Fruit fly (Drosophila melanogaster) whole organism, embryonic: ENCODE data around the gene CG32944.
A peak's percentile ranks its signal among the peaks of the same experiment; 100 is the strongest.

Source experiments
- Adf1 ChIP-seq: fragments of 200-800 bp; sonication (Bioruptor generic); IDR thresholded peaks from 2 replicates; pipeline ENCODE4 v1.3.6; 2022; ENCODE audit warnings: missing biosample characterization, missing genetic modification characterization
- Asciz ChIP-seq: fragments of 200-800 bp; sonication (Bioruptor generic); optimal IDR thresholded peaks from 2 replicates; lab custom pipeline; 2017; ENCODE audit warnings: missing biosample characterization, mild to moderate bottlenecking, missing genetic modification characterization, missing genetic modification reagents
- Atf6 ChIP-seq: fragments of 200-800 bp; sonication (Bioruptor generic); IDR thresholded peaks from 2 replicates; pipeline ENCODE4 v1.3.6; 2022; ENCODE audit warnings: missing biosample characterization, missing genetic modification characterization
- BEAF-32 ChIP-seq: fragments of 200-800 bp; sonication (Bioruptor generic); optimal IDR thresholded peaks from 3 replicates; lab custom pipeline; 2017; ENCODE audit warnings: missing biosample characterization, missing genetic modification characterization, mild to moderate bottlenecking, moderate library complexity, missing genetic modification reagents
- CG13287 ChIP-seq: fragments of 200-800 bp; sonication (Bioruptor generic); IDR thresholded peaks from 2 replicates; pipeline ENCODE4 v1.3.6; 2022; ENCODE audit warnings: missing biosample characterization, missing genetic modification characterization; ENCODE audit not compliant: partially characterized antibody
- CG14014 ChIP-seq: fragments of 200-800 bp; sonication (Bioruptor generic); IDR thresholded peaks from 2 replicates; pipeline ENCODE4 v1.3.6; 2022; ENCODE audit warnings: missing biosample characterization, missing genetic modification characterization
- CG17385 ChIP-seq: fragments of 200-800 bp; sonication (Bioruptor generic); optimal IDR thresholded peaks from 3 replicates; lab custom pipeline; 2018; ENCODE audit warnings: missing biosample characterization, mild to moderate bottlenecking, missing genetic modification characterization
- CG17568 ChIP-seq: fragments of 200-800 bp; sonication (Bioruptor generic); optimal IDR thresholded peaks from 2 replicates; lab custom pipeline; 2018; ENCODE audit warnings: missing biosample characterization, mild to moderate bottlenecking, missing genetic modification characterization, moderate library complexity
- CG2712 ChIP-seq: fragments of 200-800 bp; optimal IDR thresholded peaks from 3 replicates; lab custom pipeline; 2019; ENCODE audit warnings: missing biosample characterization, mild to moderate bottlenecking, missing genetic modification characterization, moderate library complexity
- CG30020 ChIP-seq: fragments of 200-800 bp; optimal IDR thresholded peaks from 2 replicates; lab custom pipeline; 2019; ENCODE audit warnings: missing biosample characterization, mild to moderate bottlenecking, missing genetic modification characterization, moderate library complexity
- CG3407 ChIP-seq: fragments of 200-800 bp; sonication (Bioruptor generic); optimal IDR thresholded peaks from 2 replicates; lab custom pipeline; 2018; ENCODE audit warnings: missing biosample characterization, mild to moderate bottlenecking, missing genetic modification characterization
- CG34376 ChIP-seq: fragments of 200-800 bp; sonication (Bioruptor generic); optimal IDR thresholded peaks from 2 replicates; lab custom pipeline; 2018; ENCODE audit warnings: missing biosample characterization, mild to moderate bottlenecking, missing genetic modification characterization
- CG3726 ChIP-seq: fragments of 200-800 bp; sonication (Bioruptor generic); IDR thresholded peaks from 3 replicates; pipeline ENCODE4, ENCODE4 v1.3.6; 2022; ENCODE audit warnings: missing biosample characterization, missing genetic modification characterization
- CG3847 ChIP-seq: fragments of 200-800 bp; sonication (Bioruptor generic); IDR thresholded peaks from 2 replicates; pipeline ENCODE4 v1.3.6; 2022; ENCODE audit warnings: missing biosample characterization, missing genetic modification characterization
- CG4617 ChIP-seq: fragments of 200-800 bp; sonication (Bioruptor generic); optimal IDR thresholded peaks from 3 replicates; lab custom pipeline; 2016; ENCODE audit warnings: missing biosample characterization, missing genetic modification characterization, borderline replicate concordance
- CG4730 ChIP-seq: fragments of 200-800 bp; sonication (Bioruptor generic); IDR thresholded peaks from 2 replicates; pipeline ENCODE4 v1.3.6; 2022; ENCODE audit warnings: missing biosample characterization, missing genetic modification characterization
- CG4854 ChIP-seq: fragments of 200-800 bp; sonication (Bioruptor generic); optimal IDR thresholded peaks from 2 replicates; lab custom pipeline; 2016; ENCODE audit warnings: missing biosample characterization, missing genetic modification characterization, inconsistent platforms
- CG6254 ChIP-seq: fragments of 200-800 bp; sonication (Bioruptor generic); optimal IDR thresholded peaks from 3 replicates; lab custom pipeline; 2017; ENCODE audit warnings: mild to moderate bottlenecking, missing biosample characterization, missing genetic modification reagents, missing genetic modification characterization
- CG6791 ChIP-seq: fragments of 200-800 bp; sonication (Bioruptor generic); IDR thresholded peaks from 3 replicates; pipeline ENCODE4 v1.3.6; 2022; ENCODE audit warnings: missing biosample characterization, missing genetic modification characterization; ENCODE audit not compliant: partially characterized antibody
- CG7372 ChIP-seq: fragments of 200-800 bp; sonication (Bioruptor generic); IDR thresholded peaks from 2 replicates; pipeline ENCODE4 v1.3.6; 2022; ENCODE audit warnings: missing biosample characterization, missing genetic modification characterization
- CG7745 ChIP-seq: fragments of 200-800 bp; sonication (Bioruptor generic); optimal IDR thresholded peaks from 2 replicates; lab custom pipeline; 2018; ENCODE audit warnings: missing biosample characterization, mild to moderate bottlenecking, missing genetic modification characterization, moderate library complexity
- CG7987 ChIP-seq: fragments of 200-800 bp; sonication (Bioruptor generic); optimal IDR thresholded peaks from 2 replicates; lab custom pipeline; 2018; ENCODE audit warnings: missing biosample characterization, mild to moderate bottlenecking, missing genetic modification characterization, moderate library complexity
- CHES-1-like ChIP-seq: fragments of 200-800 bp; sonication (Bioruptor generic); optimal IDR thresholded peaks from 2 replicates; lab custom pipeline; 2016; ENCODE audit warnings: missing biosample characterization, missing genetic modification characterization
- CrebB ChIP-seq: fragments of 200-800 bp; sonication (Bioruptor generic); optimal IDR thresholded peaks from 3 replicates; lab custom pipeline; 2018; ENCODE audit warnings: missing biosample characterization, mild to moderate bottlenecking, missing genetic modification characterization
- D ChIP-seq, 2 experiments: fragments of 200-800 bp in 1 of 2; fragments of >200 bp in 1 of 2; sonication (Bioruptor generic) in 1 of 2; optimal IDR thresholded peaks; 2 replicates in 1 of 2; 3 replicates in 1 of 2; lab custom pipeline; 2017; ENCODE audit warnings: mild to moderate bottlenecking in 1 of 2, missing biosample characterization in 1 of 2, missing genetic modification characterization in 1 of 2, missing genetic modification reagents in 1 of 2
- Doc2 ChIP-seq: fragments of 200-800 bp; sonication (Bioruptor generic); IDR thresholded peaks from 2 replicates; pipeline ENCODE4 v1.3.6; 2022; ENCODE audit warnings: missing biosample characterization, missing genetic modification characterization
- Fer1 ChIP-seq: fragments of 200-800 bp; sonication (Bioruptor generic); optimal IDR thresholded peaks from 2 replicates; lab custom pipeline; 2017; ENCODE audit warnings: missing biosample characterization, mild to moderate bottlenecking, missing genetic modification characterization
- HmgD ChIP-seq: fragments of 200-800 bp; sonication (Bioruptor generic); optimal IDR thresholded peaks from 3 replicates; lab custom pipeline; 2016; ENCODE audit warnings: missing biosample characterization, missing genetic modification characterization
- Lhr ChIP-seq: fragments of 200-800 bp; sonication (Bioruptor generic); optimal IDR thresholded peaks from 3 replicates; lab custom pipeline; 2017; ENCODE audit warnings: mild to moderate bottlenecking, missing biosample characterization, missing genetic modification reagents, missing genetic modification characterization
- MBD-R2 ChIP-seq: fragments of 200-800 bp; sonication (Bioruptor generic); IDR thresholded peaks from 2 replicates; pipeline ENCODE4 v1.3.6; 2022; ENCODE audit warnings: missing biosample characterization, missing genetic modification characterization
- NC2α ChIP-seq: fragments of 200-800 bp; sonication (Bioruptor generic); optimal IDR thresholded peaks from 2 replicates; lab custom pipeline; 2016; ENCODE audit warnings: missing biosample characterization, missing genetic modification characterization
- NFAT ChIP-seq: fragments of 200-800 bp; sonication (Bioruptor generic); IDR thresholded peaks from 2 replicates; pipeline ENCODE4 v1.3.6; 2022; ENCODE audit warnings: missing biosample characterization, missing genetic modification characterization
- Nf-YB ChIP-seq: fragments of 200-800 bp; sonication (Bioruptor generic); optimal IDR thresholded peaks from 3 replicates; lab custom pipeline; 2019; ENCODE audit warnings: missing biosample characterization, mild to moderate bottlenecking, missing genetic modification characterization, moderate library complexity
- Oaz ChIP-seq: fragments of 200-800 bp; sonication (Bioruptor generic); IDR thresholded peaks from 2 replicates; pipeline ENCODE4 v1.3.6; 2022; ENCODE audit warnings: missing biosample characterization, missing genetic modification characterization
- Spps ChIP-seq: fragments of 200-800 bp; sonication (Bioruptor generic); optimal IDR thresholded peaks from 2 replicates; lab custom pipeline; 2018; ENCODE audit warnings: missing biosample characterization, mild to moderate bottlenecking, missing genetic modification characterization
- Tbp ChIP-seq: fragments of >200 bp; optimal IDR thresholded peaks from 2 replicates; lab custom pipeline; 2018; ENCODE audit warnings: missing biosample characterization, missing genetic modification characterization
- ab ChIP-seq: fragments of 200-800 bp; sonication (Bioruptor generic); optimal IDR thresholded peaks from 2 replicates; lab custom pipeline; 2016; ENCODE audit warnings: missing biosample characterization, missing genetic modification characterization
- bbx ChIP-seq: fragments of 200-800 bp; sonication (Bioruptor generic); IDR thresholded peaks from 2 replicates; pipeline ENCODE4 v1.3.6; 2022; ENCODE audit warnings: missing biosample characterization, missing genetic modification characterization; ENCODE audit not compliant: partially characterized antibody
- caup ChIP-seq: fragments of 200-800 bp; sonication (Bioruptor generic); optimal IDR thresholded peaks from 3 replicates; lab custom pipeline; 2017; ENCODE audit warnings: missing biosample characterization, mild to moderate bottlenecking, missing genetic modification characterization, moderate library complexity; ENCODE audit not compliant: severe bottlenecking
- ewg ChIP-seq: fragments of 200-800 bp; sonication (Bioruptor generic); optimal IDR thresholded peaks from 3 replicates; lab custom pipeline; 2017; ENCODE audit warnings: mild to moderate bottlenecking, missing biosample characterization, missing genetic modification reagents, missing genetic modification characterization
- gcm ChIP-seq: fragments of 200-800 bp; sonication (Bioruptor generic); optimal IDR thresholded peaks from 2 replicates; lab custom pipeline; 2019; ENCODE audit warnings: missing biosample characterization, mild to moderate bottlenecking, missing genetic modification characterization, moderate library complexity
- grau ChIP-seq: fragments of 200-800 bp; optimal IDR thresholded peaks from 3 replicates; lab custom pipeline; 2019; ENCODE audit warnings: missing biosample characterization, mild to moderate bottlenecking, missing genetic modification characterization, moderate library complexity
- her ChIP-seq: fragments of 200-800 bp; sonication (Bioruptor generic); optimal IDR thresholded peaks from 2 replicates; lab custom pipeline; 2016; ENCODE audit warnings: missing biosample characterization, missing genetic modification characterization
- inv ChIP-seq: fragments of 200-800 bp; sonication (Bioruptor generic); IDR thresholded peaks from 2 replicates; pipeline ENCODE4 v1.3.6; 2022; ENCODE audit warnings: missing biosample characterization, missing genetic modification characterization; ENCODE audit not compliant: partially characterized antibody
- lmd ChIP-seq: fragments of 200-800 bp; sonication (Bioruptor generic); IDR thresholded peaks from 2 replicates; pipeline ENCODE4 v1.3.6; 2022; ENCODE audit warnings: missing biosample characterization, missing genetic modification characterization
- tna ChIP-seq: fragments of 200-800 bp; sonication (Bioruptor generic); IDR thresholded peaks from 2 replicates; pipeline ENCODE4 v1.3.6; 2022; ENCODE audit warnings: missing biosample characterization, missing genetic modification characterization; ENCODE audit not compliant: partially characterized antibody
- vvl ChIP-seq: fragments of 200-800 bp; sonication (Bioruptor generic); IDR thresholded peaks from 2 replicates; pipeline ENCODE4 v1.3.6; 2022; ENCODE audit warnings: missing biosample characterization, missing genetic modification characterization

Gene CG32944

DNA sequence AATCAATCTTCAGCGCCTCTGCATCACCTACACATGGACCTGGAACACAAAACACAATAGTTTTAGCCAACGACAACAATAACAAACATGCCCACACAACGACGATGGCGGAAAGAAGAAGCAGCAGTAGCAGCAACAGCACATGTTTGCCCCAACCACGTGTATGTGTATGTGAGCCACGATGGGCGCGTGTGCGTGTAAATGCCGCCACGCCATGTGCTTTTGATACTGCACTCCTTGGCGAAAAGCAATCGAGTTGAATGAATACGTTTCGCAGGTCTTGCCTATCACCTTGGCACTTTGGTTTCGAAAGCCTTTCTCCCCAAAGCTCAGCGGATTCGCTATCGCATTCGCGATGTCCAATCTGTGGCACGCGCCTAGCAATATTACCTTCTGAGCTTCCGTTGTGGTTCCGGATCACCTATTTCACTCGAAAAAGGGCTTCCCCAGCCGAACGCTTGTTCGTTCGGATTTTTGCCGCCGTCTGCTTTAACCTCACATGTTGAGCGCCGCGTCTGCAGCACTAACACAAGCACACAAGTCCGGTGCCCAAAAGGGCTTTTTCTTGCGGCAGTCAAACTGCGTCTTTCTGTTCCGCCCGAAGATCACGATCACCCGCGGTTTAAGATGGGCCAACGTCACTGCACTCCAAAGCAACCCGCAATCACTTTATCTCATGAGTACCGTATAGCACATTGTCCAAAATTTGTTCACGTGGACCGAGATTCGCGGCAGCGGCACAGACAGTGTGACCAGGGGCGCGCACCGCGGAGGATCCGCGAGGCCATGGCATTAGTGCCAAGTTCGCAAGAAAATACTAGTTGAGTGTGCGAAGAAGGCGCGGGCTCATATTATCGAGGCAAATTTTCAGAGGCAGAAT is 9.4 kb upstream of the CG32944 start, which contains the start of gene srl (continued):
- TF ChIP-seq CG13287 (GFP tag; lab: Robert Waterston, UW) (peak; percentile 52; the same call in 1 of the 2 replicates), CG6791 (GFP tag; lab: Robert Waterston, UW) (peak; percentile 53; the same call in 2 of the 3 replicates), Spps (tag; lab: Kevin White, UChicago) (no peak), CG7372 (no peak), Doc2 (no peak), CG3847 (GFP tag; lab: Robert Waterston, UW) (peak; percentile 48), Fer1 (peak; percentile 25), vvl (GFP tag; lab: Robert Waterston, UW) (no peak; the same call in 1 of the 2 replicates), D (optimal IDR thresholded peaks at IDR 0.05; lab: Kevin White, UChicago) (peak; percentile 29), D (GFP tag; optimal IDR thresholded peaks at IDR 0.05; lab: Kevin White, UChicago) (no peak), CG17568 (GFP tag; lab: Kevin White, UChicago) (no peak), ewg (GFP tag; lab: Kevin White, UChicago) (no peak), ab (GFP tag; lab: Kevin White, UChicago) (no peak), BEAF-32 (GFP tag; lab: Kevin White, UChicago) (peak; percentile 47), Asciz (no peak), CG17385 (GFP tag; lab: Kevin White, UChicago) (peak; percentile 95), Nf-YB (GFP tag; lab: Kevin White, UChicago) (no peak), CG7745 (tag; lab: Kevin White, UChicago) (no peak), tna (peak; percentile 21; the same call in 1 of the 2 replicates), CG4730 (GFP tag; lab: Robert Waterston, UW) (no peak), CrebB (tag; lab: Kevin White, UChicago) (peak; percentile 47), her (GFP tag; lab: Kevin White, UChicago) (peak; percentile 63), CG7987 (GFP tag; lab: Kevin White, UChicago) (peak; percentile 86), bbx (0 out of 2 replicates have a peak, but pooled peaks have one; percentile 41), MBD-R2 (GFP tag; lab: Robert Waterston, UW) (peak; percentile 75), CG4617 (GFP tag; lab: Kevin White, UChicago) (peak; percentile 48), CHES-1-like (GFP tag; lab: Kevin White, UChicago) (peak; percentile 14), CG3726 (GFP tag; lab: Robert Waterston, UW) (no peak), CG4854 (GFP tag; lab: Kevin White, UChicago) (no peak), NFAT (no peak), grau (tag; lab: Kevin White, UChicago) (no peak), CG14014 (no peak), lmd (no peak), Atf6 (GFP tag; lab: Robert Waterston, UW) (peak; percentile 20; the same call in 1 of the 2 replicates), NC2α (GFP tag; lab: Kevin White, UChicago) (no peak), CG30020 (peak; percentile 50), CG3407 (GFP tag; lab: Kevin White, UChicago) (no peak), caup (no peak), CG34376 (GFP tag; lab: Kevin White, UChicago) (peak; percentile 51), gcm (GFP tag; lab: Kevin White, UChicago) (peak; percentile 14), HmgD (GFP tag; lab: Kevin White, UChicago) (peak; percentile 52), inv (no peak), CG2712 (tag; lab: Kevin White, UChicago) (peak; percentile 21), CG6254 (GFP tag; lab: Kevin White, UChicago) (no peak), Oaz (GFP tag; lab: Robert Waterston, UW) (no peak), Lhr (peak; percentile 56), Tbp (peak; percentile 87), Adf1 (GFP tag; lab: Robert Waterston, UW) (peak; percentile 72)
